Worm (Caenorhabditis elegans) whole organism, L1 larva: ENCODE measurements around the gene Y75B8A.8.
A peak's percentile ranks its signal among the peaks of the same experiment; 100 is the strongest.

Experiments used
- F16B12.6 ChIP-seq: fragments of 150-350 bp; optimal IDR thresholded peaks from 2 replicates; lab custom pipeline; 2014; ENCODE audit warnings: missing biosample characterization, missing genetic modification characterization
- Y116A8C.19 ChIP-seq: sonication (generic microtip); optimal IDR thresholded peaks from 2 replicates; lab custom pipeline; 2016; ENCODE audit warnings: missing compliant biosample characterization, missing genetic modification characterization, borderline replicate concordance
- ama-1 ChIP-seq: fragments of 150-350 bp; optimal IDR thresholded peaks from 2 replicates; lab custom pipeline; 2014
- ceh-63 ChIP-seq: fragments of 200-800 bp; sonication (Bioruptor generic); optimal IDR thresholded peaks from 2 replicates; lab custom pipeline; 2018; ENCODE audit warnings: mild to moderate bottlenecking, missing genetic modification characterization, missing compliant biosample characterization
- ceh-8 ChIP-seq: fragments of 200-800 bp; sonication (Bioruptor generic); optimal IDR thresholded peaks from 2 replicates; lab custom pipeline; 2018; ENCODE audit warnings: mild to moderate bottlenecking, missing genetic modification characterization, moderate library complexity, missing compliant biosample characterization
- ceh-82 ChIP-seq, 3 experiments: fragments of 150-350 bp in 1 of 3; sonication (generic microtip) in 2 of 3; optimal IDR thresholded peaks; 2 replicates each; lab custom pipeline; 2014 to 2017; ENCODE audit warnings: missing biosample characterization in 3 of 3, missing genetic modification characterization in 3 of 3
- ceh-90 ChIP-seq: sonication (generic microtip); optimal IDR thresholded peaks from 2 replicates; lab custom pipeline; 2016; ENCODE audit warnings: missing genetic modification characterization, missing compliant biosample characterization
- ces-1 ChIP-seq: fragments of 150-350 bp; optimal IDR thresholded peaks from 2 replicates; lab custom pipeline; 2014; ENCODE audit warnings: missing biosample characterization, missing genetic modification reagents, missing genetic modification characterization
- dpl-1 ChIP-seq, 3 experiments: fragments of 150-350 bp in 2 of 3; sonication (generic microtip) in 1 of 3; optimal IDR thresholded peaks; 2 replicates each; lab custom pipeline; 2014 to 2017; ENCODE audit warnings: missing biosample characterization in 3 of 3, missing genetic modification characterization in 3 of 3, missing genetic modification reagents in 3 of 3
- dsc-1 ChIP-seq: sonication (generic microtip); optimal IDR thresholded peaks from 2 replicates; lab custom pipeline; 2016; ENCODE audit warnings: mild to moderate bottlenecking, missing genetic modification characterization, missing compliant biosample characterization
- elt-2 ChIP-seq: sonication (generic microtip); optimal IDR thresholded peaks from 2 replicates; lab custom pipeline; 2016; ENCODE audit warnings: missing genetic modification characterization, mild to moderate bottlenecking, inconsistent platforms, missing compliant biosample characterization, missing genetic modification reagents
- ets-5 ChIP-seq: fragments of 200-800 bp; sonication (Bioruptor generic); IDR thresholded peaks from 2 replicates; pipeline ENCODE4 v1.3.6; 2022; ENCODE audit warnings: missing genetic modification characterization, missing compliant biosample characterization
- fkh-4 ChIP-seq: sonication (generic microtip); optimal IDR thresholded peaks from 2 replicates; lab custom pipeline; 2016; ENCODE audit warnings: missing compliant biosample characterization, missing genetic modification characterization, borderline replicate concordance
- fkh-8 ChIP-seq: sonication (generic microtip); optimal IDR thresholded peaks from 2 replicates; lab custom pipeline; 2016; ENCODE audit warnings: mild to moderate bottlenecking, missing genetic modification characterization, missing compliant biosample characterization
- fos-1 ChIP-seq: fragments of 150-350 bp; optimal IDR thresholded peaks from 2 replicates; lab custom pipeline; 2014; ENCODE audit warnings: missing biosample characterization, missing genetic modification characterization
- grh-1 ChIP-seq: fragments of 200-800 bp; sonication (Bioruptor generic); IDR thresholded peaks from 2 replicates; pipeline ENCODE4 v1.3.6; 2022; ENCODE audit warnings: missing genetic modification reagents, missing genetic modification characterization, missing compliant biosample characterization
- hlh-17 ChIP-seq: fragments of 200-800 bp; sonication (Bioruptor generic); optimal IDR thresholded peaks from 2 replicates; lab custom pipeline; 2018; ENCODE audit warnings: missing genetic modification characterization, mild to moderate bottlenecking, missing compliant biosample characterization, moderate library complexity, borderline replicate concordance
- hpl-2 ChIP-seq: fragments of 150-350 bp; optimal IDR thresholded peaks from 2 replicates; lab custom pipeline; 2014; ENCODE audit warnings: missing biosample characterization, missing genetic modification reagents, missing genetic modification characterization
- jun-1 ChIP-seq: fragments of 150-350 bp; optimal IDR thresholded peaks from 2 replicates; lab custom pipeline; 2014; ENCODE audit warnings: missing biosample characterization, missing genetic modification reagents, missing genetic modification characterization
- lin-14 ChIP-seq: fragments of 200-800 bp; sonication (Bioruptor generic); optimal IDR thresholded peaks from 2 replicates; lab custom pipeline; 2018; ENCODE audit warnings: mild to moderate bottlenecking, missing genetic modification characterization, moderate library complexity, missing compliant biosample characterization
- lin-15B ChIP-seq: fragments of 150-350 bp; sonication (generic microtip); optimal IDR thresholded peaks from 3 replicates; lab custom pipeline; 2014; ENCODE audit warnings: missing biosample characterization, missing genetic modification characterization
- lin-35 ChIP-seq, 2 experiments: fragments of 150-350 bp; optimal IDR thresholded peaks; 2 replicates each; lab custom pipeline; 2014; ENCODE audit warnings: missing biosample characterization in 2 of 2, missing genetic modification characterization in 2 of 2, missing genetic modification reagents in 2 of 2
- lir-3 ChIP-seq: sonication (generic microtip); optimal IDR thresholded peaks from 2 replicates; lab custom pipeline; 2016; ENCODE audit warnings: mild to moderate bottlenecking, missing genetic modification characterization, moderate library complexity, missing compliant biosample characterization; ENCODE audit not compliant: poor library complexity
- lsy-2 ChIP-seq, 2 experiments: fragments of 150-350 bp; optimal IDR thresholded peaks; 2 replicates each; lab custom pipeline; 2014; ENCODE audit warnings: missing biosample characterization in 2 of 2, missing genetic modification characterization in 2 of 2
- mdl-1 ChIP-seq, 2 experiments: fragments of 150-350 bp; optimal IDR thresholded peaks; 2 replicates each; lab custom pipeline; 2014 to 2017; ENCODE audit warnings: missing biosample characterization in 2 of 2, missing genetic modification characterization in 2 of 2, inconsistent platforms in 1 of 2
- mef-2 ChIP-seq: fragments of 150-350 bp; optimal IDR thresholded peaks from 2 replicates; lab custom pipeline; 2014; ENCODE audit warnings: missing biosample characterization, missing genetic modification characterization
- nhr-20 ChIP-seq: sonication (generic microtip); optimal IDR thresholded peaks from 2 replicates; lab custom pipeline; 2016; ENCODE audit warnings: mild to moderate bottlenecking, missing genetic modification characterization, missing compliant biosample characterization
- nhr-237 ChIP-seq: fragments of 150-350 bp; optimal IDR thresholded peaks from 2 replicates; lab custom pipeline; 2014; ENCODE audit warnings: missing biosample characterization, missing genetic modification characterization
- nhr-47 ChIP-seq: sonication (generic microtip); optimal IDR thresholded peaks from 2 replicates; lab custom pipeline; 2016; ENCODE audit warnings: mild to moderate bottlenecking, missing genetic modification characterization, moderate library complexity, missing compliant biosample characterization
- nhr-77 ChIP-seq: fragments of 150-350 bp; optimal IDR thresholded peaks from 2 replicates; lab custom pipeline; 2014; ENCODE audit warnings: missing biosample characterization, missing genetic modification characterization
- nhr-84 ChIP-seq: sonication (generic microtip); optimal IDR thresholded peaks from 2 replicates; lab custom pipeline; 2017; ENCODE audit warnings: missing biosample characterization, missing genetic modification characterization
- nhr-85 ChIP-seq: sonication (generic microtip); peaks from one replicate; lab custom pipeline; 2016; ENCODE audit warnings: missing genetic modification characterization, inconsistent platforms, missing compliant biosample characterization
- nhr-90 ChIP-seq: sonication (generic microtip); optimal IDR thresholded peaks from 2 replicates; lab custom pipeline; 2016; ENCODE audit warnings: mild to moderate bottlenecking, missing genetic modification characterization, missing compliant biosample characterization; ENCODE audit not compliant: poor library complexity
- pax-3 ChIP-seq: fragments of 200-800 bp; sonication (Bioruptor generic); optimal IDR thresholded peaks from 2 replicates; lab custom pipeline; 2018; ENCODE audit warnings: mild to moderate bottlenecking, missing genetic modification characterization, moderate library complexity, missing compliant biosample characterization
- pqm-1 ChIP-seq: sonication (generic microtip); optimal IDR thresholded peaks from 3 replicates; lab custom pipeline; 2017; ENCODE audit warnings: missing biosample characterization, missing genetic modification characterization
- rnt-1 ChIP-seq: sonication (generic microtip); optimal IDR thresholded peaks from 2 replicates; lab custom pipeline; 2016; ENCODE audit warnings: mild to moderate bottlenecking, missing genetic modification characterization, moderate library complexity, missing compliant biosample characterization
- skn-1 ChIP-seq: fragments of 150-350 bp; optimal IDR thresholded peaks from 2 replicates; lab custom pipeline; 2014; ENCODE audit warnings: missing biosample characterization, missing genetic modification characterization
- snu-23 ChIP-seq: sonication (generic microtip); optimal IDR thresholded peaks from 2 replicates; lab custom pipeline; 2016; ENCODE audit warnings: missing genetic modification characterization, missing compliant biosample characterization
- sox-4 ChIP-seq: sonication (generic microtip); optimal IDR thresholded peaks from 2 replicates; lab custom pipeline; 2016; ENCODE audit warnings: missing genetic modification characterization, missing compliant biosample characterization
- tbx-2 ChIP-seq: sonication (generic microtip); optimal IDR thresholded peaks from 2 replicates; lab custom pipeline; 2016; ENCODE audit warnings: missing genetic modification characterization, missing compliant biosample characterization
- unc-130 ChIP-seq: fragments of 150-350 bp; optimal IDR thresholded peaks from 2 replicates; lab custom pipeline; 2017; ENCODE audit warnings: missing biosample characterization, missing genetic modification characterization, inconsistent platforms
- unc-30 ChIP-seq: sonication (generic microtip); optimal IDR thresholded peaks from 2 replicates; lab custom pipeline; 2017; ENCODE audit warnings: missing biosample characterization, missing genetic modification characterization
- vab-15 ChIP-seq: sonication (generic microtip); optimal IDR thresholded peaks from 2 replicates; lab custom pipeline; 2017; ENCODE audit warnings: missing genotype, mild to moderate bottlenecking, missing genetic modification characterization, missing compliant biosample characterization
- xbp-1 ChIP-seq: sonication (generic microtip); optimal IDR thresholded peaks from 2 replicates; lab custom pipeline; 2016; ENCODE audit warnings: missing genetic modification characterization, missing compliant biosample characterization
- zag-1 ChIP-seq: fragments of 150-350 bp; optimal IDR thresholded peaks from 2 replicates; lab custom pipeline; 2014; ENCODE audit warnings: missing biosample characterization, missing genetic modification characterization
- ztf-11 ChIP-seq, 2 experiments: sonication (generic microtip); optimal IDR thresholded peaks; 2 replicates each; lab custom pipeline; 2016 to 2017; ENCODE audit warnings: missing genetic modification characterization in 2 of 2, missing biosample characterization in 1 of 2, missing compliant biosample characterization in 1 of 2

Y75B8A.8 gene

ce11 chrIII:12152157-12152556, 8.4 kb upstream of the Y75B8A.8 start (continued):
- peak; percentile 59 for TF ChIP-seq rnt-1
- no peak for TF ChIP-seq vab-15
- TF ChIP-seq nhr-47: peak; percentile 72
- no peak for TF ChIP-seq ets-5 (GFP tag; lab: Robert Waterston, UW)
- no peak for TF ChIP-seq pax-3
- TF ChIP-seq elt-2 (tag; lab: Kevin White, UChicago): peak; percentile 11
- peak; percentile 45 for TF ChIP-seq lin-14
- peak; percentile 94 to 97 (median 95) for TF ChIP-seq dpl-1 (GFP tag; optimal IDR thresholded peaks at IDR 0.05; lab: Kevin White, UChicago)
- peak; percentile 0 to 63 (median 22) for TF ChIP-seq ceh-82 (tag; optimal IDR thresholded peaks at IDR 0.05; lab: Kevin White, UChicago)
- no peak for TF ChIP-seq nhr-90 (tag; lab: Kevin White, UChicago)
- TF ChIP-seq ceh-63: no peak
- TF ChIP-seq grh-1: no peak
- no peak for TF ChIP-seq hpl-2 (GFP tag; lab: Kevin White, UChicago)
- peak; percentile 51 for TF ChIP-seq xbp-1
- TF ChIP-seq jun-1: no peak
- TF ChIP-seq F16B12.6 (tag; lab: Kevin White, UChicago): peak; percentile 31
- peak; percentile 70 to 89 for TF ChIP-seq lsy-2 (tag; optimal IDR thresholded peaks at IDR 0.05; lab: Kevin White, UChicago)
- TF ChIP-seq pqm-1 (tag; lab: Kevin White, UChicago): no peak
- no peak for TF ChIP-seq mef-2
- no peak for TF ChIP-seq nhr-84 (tag; lab: Kevin White, UChicago)
- no peak for TF ChIP-seq ama-1
- TF ChIP-seq ceh-8: no peak
- TF ChIP-seq tbx-2 (tag; lab: Kevin White, UChicago): peak; percentile 51
- no peak for TF ChIP-seq nhr-237 (tag; lab: Kevin White, UChicago)
- no peak for TF ChIP-seq zag-1 (tag; lab: Kevin White, UChicago)
- TF ChIP-seq sox-4 (tag; lab: Kevin White, UChicago): no peak
- TF ChIP-seq fos-1 (tag; lab: Kevin White, UChicago): peak; percentile 32
- TF ChIP-seq lin-15B (tag; lab: Kevin White, UChicago): peak; percentile 68
- TF ChIP-seq fkh-4 (tag; lab: Kevin White, UChicago): no peak
- TF ChIP-seq fkh-8 (tag; lab: Kevin White, UChicago): peak; percentile 27
- TF ChIP-seq nhr-77 (tag; lab: Kevin White, UChicago): no peak
- TF ChIP-seq dsc-1: peak; percentile 42
- TF ChIP-seq ces-1: no peak
- TF ChIP-seq ceh-90: no peak
- TF ChIP-seq mdl-1 (tag; optimal IDR thresholded peaks at IDR 0.05; lab: Kevin White, UChicago): no peak

ce11 chrIII:12152599-12152998, 8.0 kb upstream of the Y75B8A.8 start, which contains the start of gene Y75B8A.7:
TSS of gene Y75B8A.7 (plus strand) at chrIII:12152899.
- TF ChIP-seq nhr-20 (no peak), snu-23 (GFP tag; lab: Kevin White, UChicago) (no peak), lin-35 (GFP tag; optimal IDR thresholded peaks at IDR 0.05; lab: Kevin White, UChicago) (no peak), nhr-85 (tag; lab: Kevin White, UChicago) (peak; percentile 25)
- TF ChIP-seq, all 84 proteins: peak for 1

- TF ChIP-seq lir-3 (tag; lab: Kevin White, UChicago) (no peak), lin-15B (tag; lab: Kevin White, UChicago) (no peak), ztf-11 (tag; optimal IDR thresholded peaks at IDR 0.05; lab: Kevin White, UChicago) (no peak), Y116A8C.19 (no peak), skn-1 (tag; lab: Kevin White, UChicago) (no peak), elt-2 (tag; lab: Kevin White, UChicago) (no peak), unc-130 (tag; lab: Kevin White, UChicago) (no peak), sox-4 (tag; lab: Kevin White, UChicago) (no peak), unc-30 (tag; lab: Kevin White, UChicago) (no peak), hlh-17 (GFP tag; lab: Kevin White, UChicago) (no peak), fkh-4 (tag; lab: Kevin White, UChicago) (no peak)
Measured at ce11 chrIII:12153514-12153913, 7.0 kb upstream of the Y75B8A.8 start.
